Worm (Caenorhabditis elegans) whole organism, midembryonic: Measurements from ENCODE around the gene D1053.4.

Experiments
- flt-1 ChIP-seq: fragments of 200-800 bp; sonication (Bioruptor generic); IDR thresholded peaks from 2 replicates; pipeline ENCODE4 v1.3.6; 2022; ENCODE audit warnings: missing genetic modification characterization, missing compliant biosample characterization
- ref-1 ChIP-seq: fragments of 200-800 bp; sonication (Bioruptor generic); conservative IDR thresholded peaks from 2 replicates; pipeline ENCODE4 v1.3.6; 2022; ENCODE audit warnings: missing genetic modification reagents, missing genetic modification characterization, missing compliant biosample characterization

DNA sequence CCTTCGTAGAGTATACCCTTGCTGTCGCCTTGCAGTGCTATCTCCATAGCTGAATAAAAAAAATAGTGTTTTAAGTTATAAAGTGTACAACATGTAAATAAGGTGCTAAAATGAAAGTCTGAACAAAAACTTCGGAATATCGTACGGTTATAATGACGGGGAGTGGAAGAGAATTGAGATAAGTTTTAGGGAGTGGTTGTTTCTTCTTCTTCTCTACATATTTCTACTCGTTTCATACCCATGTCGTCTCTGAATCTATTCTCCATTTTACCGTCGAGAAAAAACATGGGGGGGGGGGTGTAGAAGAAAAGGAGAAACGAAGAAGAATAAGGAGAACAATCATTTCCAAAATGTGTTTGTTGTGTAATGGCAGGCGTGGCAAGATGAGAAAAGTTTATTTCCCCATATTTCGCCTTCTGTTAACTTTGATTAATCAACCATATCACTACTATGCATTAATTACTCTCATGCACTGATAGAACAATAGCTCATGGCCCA, 7.1 kb downstream of the D1053.4 start, which contains the start of gene C44C10.9:
- TF ChIP-seq flt-1 (GFP tag; lab: Robert Waterston, UW) (no peak), ref-1 (GFP tag; lab: Robert Waterston, UW) (no peak)
